Worm (Caenorhabditis elegans): ENCODE results near the gene abu-13.
A peak's percentile ranks its signal among the peaks of the same experiment; 100 is the strongest.

The abu-13 gene

DNA sequence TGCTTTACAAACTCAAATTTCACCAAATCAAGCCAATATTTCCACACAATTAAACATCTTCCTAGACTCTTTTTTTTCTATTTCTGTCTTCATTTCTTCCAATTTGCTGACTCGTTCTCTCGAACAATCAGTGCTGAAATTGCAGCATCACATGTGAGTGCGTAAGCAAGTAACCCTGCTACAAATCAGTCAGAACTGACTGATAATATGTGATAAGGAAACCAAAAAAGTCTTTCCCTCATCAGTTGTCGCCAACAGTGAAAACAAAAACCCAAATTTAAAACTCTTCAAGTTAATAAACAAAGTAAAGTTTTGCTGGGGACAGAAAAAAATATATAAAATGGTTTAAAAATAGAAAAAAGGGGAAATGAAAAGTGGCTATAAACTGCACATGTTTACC, 45.8 kb upstream of the abu-13 start (continued):
- peak; percentile 73 for TF ChIP-seq nhr-28 (tag; optimal IDR thresholded peaks at IDR 0.05)
- TF ChIP-seq dmd-6 (GFP tag; IDR thresholded peaks at IDR 0.05), result peak; percentile 66
- TF ChIP-seq ZK337.2 (GFP tag; IDR thresholded peaks at IDR 0.05), result no peak
- TF ChIP-seq pqm-1 (tag; optimal IDR thresholded peaks at IDR 0.05), result peak; percentile 87
- no peak for TF ChIP-seq ceh-32 (tag; optimal IDR thresholded peaks at IDR 0.05; ENCODE audit: poor library complexity)
- TF ChIP-seq F10B5.3 (tag; optimal IDR thresholded peaks at IDR 0.05), result no peak
- TF ChIP-seq hlh-11 (tag; optimal IDR thresholded peaks at IDR 0.05), result peak; percentile 74
- TF ChIP-seq hlh-30 (tag; optimal IDR thresholded peaks at IDR 0.05; ENCODE audit: insufficient read depth), result peak; percentile 30
- TF ChIP-seq ceh-28 (tag; optimal IDR thresholded peaks at IDR 0.05), result no peak
- peak in 1 of 2 experiments; percentile 1 for TF ChIP-seq daf-16 (GFP tag; optimal IDR thresholded peaks at IDR 0.05)
- peak; percentile 80 for TF ChIP-seq daf-16 (tag; optimal IDR thresholded peaks at IDR 0.05)
- no peak for TF ChIP-seq dpl-1 (GFP tag; optimal IDR thresholded peaks at IDR 0.05)
- no peak for TF ChIP-seq nhr-76 (tag; optimal IDR thresholded peaks at IDR 0.05)
- no peak for TF ChIP-seq set-16 (GFP tag; IDR thresholded peaks at IDR 0.05)
- no peak for TF ChIP-seq nhr-237 (tag; optimal IDR thresholded peaks at IDR 0.05)
- no peak for TF ChIP-seq snpc-1.2 (GFP tag; IDR thresholded peaks at IDR 0.05)
- no peak for TF ChIP-seq duxl-1 (tag; optimal IDR thresholded peaks at IDR 0.05; ENCODE audit: poor library complexity)
- no peak for TF ChIP-seq Y48G9A.11 (GFP tag; IDR thresholded peaks at IDR 0.05)
- no peak for TF ChIP-seq pha-4 (GFP tag; IDR thresholded peaks at IDR 0.05)
- no peak for TF ChIP-seq pha-4 (tag; optimal IDR thresholded peaks at IDR 0.05)
- no peak for TF ChIP-seq F26F4.8 (GFP tag; conservative IDR thresholded peaks at IDR 0.05)
- TF ChIP-seq mxl-2 (GFP tag; conservative IDR thresholded peaks at IDR 0.05), result no peak
- TF ChIP-seq jun-1 (tag; optimal IDR thresholded peaks at IDR 0.05), result no peak
- no peak for TF ChIP-seq dmd-8 (GFP tag; IDR thresholded peaks at IDR 0.05)
- TF ChIP-seq madf-9 (GFP tag; conservative IDR thresholded peaks at IDR 0.05), result no peak
- TF ChIP-seq ctbp-1 (GFP tag; IDR thresholded peaks at IDR 0.05), result no peak
- no peak for TF ChIP-seq lin-13 (GFP tag; optimal IDR thresholded peaks at IDR 0.05)

DNA sequence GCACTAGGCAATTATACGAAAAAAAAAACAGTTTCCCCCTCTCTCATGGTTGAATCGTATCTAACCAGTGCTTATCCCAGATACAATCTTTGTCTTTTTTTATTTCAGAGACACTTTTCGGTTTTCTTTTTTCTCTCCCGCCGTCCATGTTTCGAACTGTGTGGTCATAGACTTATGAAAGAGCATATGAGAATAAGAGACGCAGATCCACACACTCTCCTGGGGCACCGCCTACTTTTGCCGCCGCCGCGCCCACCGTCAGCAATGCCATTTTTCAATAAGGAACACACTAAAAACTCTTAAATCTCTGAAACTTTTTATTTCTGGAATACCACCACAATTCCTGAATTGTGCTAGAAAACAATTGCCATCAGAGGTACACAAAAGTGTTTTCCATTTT, 44.2 kb upstream of the abu-13 start, which contains the start of gene prk-1:
prk-1 (plus strand) TSS at position 269 of the 400 bp plus-strand sequence.
- TF ChIP-seq T26A8.4 (GFP tag; IDR thresholded peaks at IDR 0.05), result peak; percentile 55; the same call in 1 of the 2 replicates
- TF ChIP-seq nhr-28 (tag; optimal IDR thresholded peaks at IDR 0.05), result peak; percentile 7
- TF ChIP-seq hlh-11 (tag; optimal IDR thresholded peaks at IDR 0.05), result peak; percentile 12
- no peak for TF ChIP-seq lin-1 (GFP tag; IDR thresholded peaks at IDR 0.05)
- TF ChIP-seq mes-2 (tag; optimal IDR thresholded peaks at IDR 0.05; ENCODE audit: poor library complexity, severe bottlenecking), result peak; percentile 2
- TF ChIP-seq ceh-28 (tag; optimal IDR thresholded peaks at IDR 0.05), result no peak

DNA sequence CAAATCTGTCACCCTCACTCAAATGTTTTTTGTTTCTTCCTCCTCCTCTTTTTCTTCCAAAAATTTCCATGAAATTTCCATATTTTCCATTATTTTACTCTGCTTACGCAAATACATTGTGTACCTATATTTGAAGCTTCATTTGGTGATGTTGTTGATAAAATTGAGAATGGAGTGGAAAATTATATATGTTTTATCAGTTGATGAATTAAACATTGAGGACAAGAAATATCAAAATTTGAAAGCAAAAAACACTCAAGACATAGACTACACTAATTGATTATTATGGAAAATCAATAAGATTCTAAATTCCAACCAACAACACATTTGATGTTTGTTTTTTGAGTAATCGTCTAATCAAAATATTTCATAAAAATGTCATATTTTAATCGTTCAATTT, 43.5 kb upstream of the abu-13 start:
- no peak for TF ChIP-seq daf-16 (GFP tag; optimal IDR thresholded peaks at IDR 0.05)
- peak; percentile 96 for TF ChIP-seq daf-16 (tag; optimal IDR thresholded peaks at IDR 0.05)
- no peak for TF ChIP-seq jun-1 (tag; optimal IDR thresholded peaks at IDR 0.05)
- TF ChIP-seq vab-7 (GFP tag; IDR thresholded peaks at IDR 0.05), result no peak
- TF ChIP-seq unc-62 (GFP tag; optimal IDR thresholded peaks at IDR 0.05 in 1 of 2), result peak in 1 of 2 experiments; percentile 38
- TF ChIP-seq unc-62 (tag; optimal IDR thresholded peaks at IDR 0.05), result no peak
- TF ChIP-seq hlh-11 (tag; optimal IDR thresholded peaks at IDR 0.05), result peak; percentile 33
- TF ChIP-seq dve-1 (tag; optimal IDR thresholded peaks at IDR 0.05; ENCODE audit: insufficient read depth), result peak; percentile 70
- TF ChIP-seq ceh-62 (tag; optimal IDR thresholded peaks at IDR 0.05), result no peak
- TF ChIP-seq lin-38 (GFP tag; IDR thresholded peaks at IDR 0.05), result no peak
- no peak for TF ChIP-seq nhr-25 (tag; optimal IDR thresholded peaks at IDR 0.05; ENCODE audit: borderline replicate concordance, insufficient read depth)
- TF ChIP-seq mep-1 (tag; optimal IDR thresholded peaks at IDR 0.05), result peak; percentile 28
- TF ChIP-seq mdt-29 (GFP tag; IDR thresholded peaks at IDR 0.05), result no peak
- no peak for TF ChIP-seq lir-3 (tag; optimal IDR thresholded peaks at IDR 0.05)
- TF ChIP-seq nhr-76 (tag; optimal IDR thresholded peaks at IDR 0.05), result no peak
- TF ChIP-seq nhr-28 (tag; optimal IDR thresholded peaks at IDR 0.05), result peak; percentile 51
- TF ChIP-seq nhr-77 (tag; optimal IDR thresholded peaks at IDR 0.05), result peak; percentile 34
- no peak for TF ChIP-seq pqm-1 (tag; optimal IDR thresholded peaks at IDR 0.05)
- TF ChIP-seq aha-1 (tag), result peak; percentile 51
- TF ChIP-seq php-3 (GFP tag; IDR thresholded peaks at IDR 0.05), result 0 out of 2 replicates have a peak, but pooled peaks have one; percentile 37
- TF ChIP-seq ama-1 (optimal IDR thresholded peaks at IDR 0.05), result no peak
- TF ChIP-seq daf-19 (GFP tag; conservative IDR thresholded peaks at IDR 0.05), result no peak
- 0 out of 2 replicates have a peak, but pooled peaks have one; percentile 8 for TF ChIP-seq dmd-6 (GFP tag; IDR thresholded peaks at IDR 0.05)
- TF ChIP-seq F44E2.7 (GFP tag; IDR thresholded peaks at IDR 0.05), result no peak
- TF ChIP-seq Y48G9A.11 (GFP tag; IDR thresholded peaks at IDR 0.05), result no peak
- no peak for TF ChIP-seq ZK337.2 (GFP tag; IDR thresholded peaks at IDR 0.05)
- TF ChIP-seq ztf-7 (tag; optimal IDR thresholded peaks at IDR 0.05), result peak; percentile 6

Data from whole organism, L4 larva.